Fruit fly (Drosophila melanogaster): ENCODE results near the gene Pxt.
A peak's percentile ranks its signal among the peaks of the same experiment; 100 is the strongest.

Gene Pxt

DNA sequence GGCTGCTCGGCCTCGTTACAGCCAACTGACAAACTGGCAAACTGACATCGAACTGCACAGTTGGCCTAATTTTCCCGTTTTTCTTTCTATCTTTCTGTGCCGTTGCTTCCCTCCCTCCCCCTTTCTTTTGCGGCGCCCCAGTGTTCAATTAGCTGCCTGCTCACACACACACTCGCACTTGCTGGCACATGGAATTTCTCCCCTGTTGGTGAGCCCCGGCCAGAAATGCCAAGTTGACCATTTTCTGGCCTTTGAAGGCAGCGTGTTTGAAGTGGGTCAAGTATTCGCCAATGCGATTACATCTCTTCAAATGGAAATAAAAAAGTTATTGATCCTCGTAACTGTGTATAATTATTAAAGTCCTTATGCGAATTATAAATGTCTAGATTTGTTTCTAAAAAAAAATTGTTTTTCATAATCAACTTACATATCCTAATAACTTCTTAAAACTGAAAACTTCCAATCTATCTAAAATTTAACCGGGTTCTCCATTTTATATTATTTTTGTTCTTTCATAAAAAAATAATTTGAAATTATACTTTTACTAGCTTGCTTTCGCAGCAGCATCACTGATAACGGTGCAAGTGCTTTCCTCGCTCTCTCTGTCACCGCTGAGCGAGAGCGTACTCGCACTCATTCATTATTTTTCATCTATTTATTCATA lies 38.5 kb upstream of the Pxt start (continued):
- TF ChIP-seq odd (GFP tag; optimal IDR thresholded peaks at IDR 0.05) (peak; percentile 53), CG4282 (GFP tag; optimal IDR thresholded peaks at IDR 0.05) (no peak), CG8765 (GFP tag; IDR thresholded peaks at IDR 0.05) (no peak), mld (GFP tag; IDR thresholded peaks at IDR 0.05; ENCODE audit: partially characterized antibody) (no peak), CG14860 (GFP tag; IDR thresholded peaks at IDR 0.05; ENCODE audit: partially characterized antibody) (no peak), CG10565 (GFP tag; optimal IDR thresholded peaks at IDR 0.05) (no peak), CG1233 (GFP tag; optimal IDR thresholded peaks at IDR 0.05) (peak; percentile 34), ERR (GFP tag; optimal IDR thresholded peaks at IDR 0.05) (no peak), CG3281 (GFP tag; optimal IDR thresholded peaks at IDR 0.05) (peak; percentile 32), Scr (GFP tag; IDR thresholded peaks at IDR 0.05; ENCODE audit: partially characterized antibody) (0 out of 2 replicates have a peak, but pooled peaks have one; percentile 0), CG12155 (GFP tag; optimal IDR thresholded peaks at IDR 0.05) (peak; percentile 37), crc (GFP tag; optimal IDR thresholded peaks at IDR 0.05) (no peak), ap (GFP tag; IDR thresholded peaks at IDR 0.05) (no peak), CG17359 (tag; optimal IDR thresholded peaks at IDR 0.05) (peak; percentile 18), CG9609 (GFP tag; optimal IDR thresholded peaks at IDR 0.05) (peak; percentile 3), CG9876 (GFP tag; optimal IDR thresholded peaks at IDR 0.05) (no peak), CG10209 (GFP tag; optimal IDR thresholded peaks at IDR 0.05) (peak; percentile 38), CTCF (GFP tag; optimal IDR thresholded peaks at IDR 0.05) (no peak), CG7372 (GFP tag; IDR thresholded peaks at IDR 0.05) (no peak), ab (GFP tag; optimal IDR thresholded peaks at IDR 0.05) (no peak), Hmr (GFP tag; optimal IDR thresholded peaks at IDR 0.05) (peak; percentile 35), CG32532 (GFP tag; IDR thresholded peaks at IDR 0.05) (no peak), insv (GFP tag; optimal IDR thresholded peaks at IDR 0.05) (peak in 1 of 2 experiments; percentile 15), GATAe (GFP tag; conservative IDR thresholded peaks at IDR 0.05) (no peak), nerfin-2 (GFP tag; IDR thresholded peaks at IDR 0.05; ENCODE audit: partially characterized antibody) (no peak), ci (GFP tag; IDR thresholded peaks at IDR 0.05) (no peak), chn (GFP tag; optimal IDR thresholded peaks at IDR 0.05) (no peak), Side (GFP tag; optimal IDR thresholded peaks at IDR 0.05) (no peak), zen2 (GFP tag; IDR thresholded peaks at IDR 0.05; ENCODE audit: partially characterized antibody) (no peak), CG34422 (GFP tag; IDR thresholded peaks at IDR 0.05) (no peak; the same call in 2 of the 3 replicates), CG13775 (GFP tag; optimal IDR thresholded peaks at IDR 0.05) (peak; percentile 21), CG5180 (GFP tag; optimal IDR thresholded peaks at IDR 0.05) (peak; percentile 52), fru (optimal IDR thresholded peaks at IDR 0.05) (no peak), CG17385 (GFP tag; optimal IDR thresholded peaks at IDR 0.05) (peak; percentile 24), vfl (GFP tag; optimal IDR thresholded peaks at IDR 0.05) (no peak), H15 (GFP tag; IDR thresholded peaks at IDR 0.05) (no peak), CG18764 (GFP tag; optimal IDR thresholded peaks at IDR 0.05) (no peak), CG10543 (GFP tag; optimal IDR thresholded peaks at IDR 0.05) (no peak), gsb (GFP tag; IDR thresholded peaks at IDR 0.05) (no peak), CG3995 (GFP tag; optimal IDR thresholded peaks at IDR 0.05) (no peak), D (optimal IDR thresholded peaks at IDR 0.05) (no peak), D (GFP tag; optimal IDR thresholded peaks at IDR 0.05) (peak; percentile 55), Med (GFP tag) (peak; percentile 58), shn (GFP tag; optimal IDR thresholded peaks at IDR 0.05) (no peak), ttk (GFP tag; IDR thresholded peaks at IDR 0.05) (no peak; the same call in 1 of the 2 replicates), ranshi (GFP tag; IDR thresholded peaks at IDR 0.05) (no peak)

Data from whole organism, embryonic.